Worm (Caenorhabditis elegans): ENCODE data around the gene nhr-210.

DNA sequence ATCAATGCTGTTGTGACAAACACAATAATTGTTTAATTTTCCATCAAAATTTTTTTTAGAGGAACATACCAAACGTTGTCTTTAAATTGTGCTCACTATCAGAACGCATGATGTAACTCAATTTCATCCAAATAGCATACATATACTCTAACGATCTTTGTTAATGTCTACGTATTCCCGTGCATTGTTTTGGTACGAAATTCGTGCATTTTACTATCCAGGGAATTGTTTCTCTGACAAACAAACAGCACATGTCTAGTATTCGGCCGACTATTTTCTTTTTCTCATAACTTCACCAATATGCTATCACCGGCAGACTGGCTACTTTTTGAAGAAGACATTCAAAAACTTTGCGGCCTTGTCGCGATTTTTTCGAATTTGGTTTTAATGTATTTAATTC, 27.9 kb downstream of the nhr-210 start, which contains the start of gene str-196:
- no peak for TF ChIP-seq ceh-82 (tag; optimal IDR thresholded peaks at IDR 0.05)
- TF ChIP-seq ama-1 (optimal IDR thresholded peaks at IDR 0.05), result no peak
- TF ChIP-seq zag-1 (tag; optimal IDR thresholded peaks at IDR 0.05), result no peak
- no peak for TF ChIP-seq fos-1 (tag; optimal IDR thresholded peaks at IDR 0.05)
- no peak for TF ChIP-seq unc-39 (tag; optimal IDR thresholded peaks at IDR 0.05)

All from whole organism, L2 larva.